Fruit fly (Drosophila melanogaster) whole organism, embryonic: ENCODE measurements around the gene Spn27A.

ENCODE experiments used
- Bgb ChIP-seq: fragments of 200-800 bp; sonication (Bioruptor generic); IDR thresholded peaks from 2 replicates; pipeline ENCODE4 v1.3.6; 2022; ENCODE audit warnings: missing biosample characterization, missing genetic modification characterization; ENCODE audit not compliant: partially characterized antibody
- CG10321 ChIP-seq: fragments of 200-800 bp; sonication (Bioruptor generic); IDR thresholded peaks from 2 replicates; pipeline ENCODE4 v1.3.6; 2022; ENCODE audit warnings: missing biosample characterization, missing genetic modification characterization
- CG13123 ChIP-seq: fragments of 200-800 bp; sonication (Bioruptor generic); optimal IDR thresholded peaks from 2 replicates; lab custom pipeline; 2016; ENCODE audit warnings: missing biosample characterization, missing genetic modification characterization
- CG13287 ChIP-seq: fragments of 200-800 bp; sonication (Bioruptor generic); IDR thresholded peaks from 2 replicates; pipeline ENCODE4 v1.3.6; 2022; ENCODE audit warnings: missing biosample characterization, missing genetic modification characterization; ENCODE audit not compliant: partially characterized antibody
- CG14710 ChIP-seq: fragments of 200-800 bp; sonication (Bioruptor generic); optimal IDR thresholded peaks from 3 replicates; lab custom pipeline; 2019; ENCODE audit warnings: missing biosample characterization, mild to moderate bottlenecking, missing genetic modification characterization, moderate library complexity
- CG14860 ChIP-seq: fragments of 200-800 bp; sonication (Bioruptor generic); IDR thresholded peaks from 3 replicates; pipeline ENCODE4 v1.3.6; 2022; ENCODE audit warnings: missing biosample characterization, missing genetic modification characterization; ENCODE audit not compliant: partially characterized antibody
- CG17385 ChIP-seq: fragments of 200-800 bp; sonication (Bioruptor generic); optimal IDR thresholded peaks from 3 replicates; lab custom pipeline; 2018; ENCODE audit warnings: missing biosample characterization, mild to moderate bottlenecking, missing genetic modification characterization
- CG33213 ChIP-seq: fragments of 200-800 bp; sonication (Bioruptor generic); optimal IDR thresholded peaks from 3 replicates; lab custom pipeline; 2016; ENCODE audit warnings: missing biosample characterization, missing genetic modification characterization
- CG34224 ChIP-seq: fragments of 200-800 bp; sonication (Bioruptor generic); IDR thresholded peaks from 3 replicates; pipeline ENCODE4 v1.3.6; 2022; ENCODE audit warnings: missing biosample characterization, missing genetic modification characterization; ENCODE audit not compliant: partially characterized antibody
- CG8290 ChIP-seq, 3 experiments: fragments of 200-800 bp; sonication (Bioruptor generic); optimal IDR thresholded peaks; 2 replicates each; lab custom pipeline; 2016 to 2019; ENCODE audit warnings: missing biosample characterization in 3 of 3, missing genetic modification characterization in 3 of 3, mild to moderate bottlenecking in 2 of 3, moderate library complexity in 1 of 3
- CG9797 ChIP-seq: fragments of 200-800 bp; sonication (Bioruptor generic); optimal IDR thresholded peaks from 3 replicates; lab custom pipeline; 2018; ENCODE audit warnings: missing biosample characterization, mild to moderate bottlenecking, missing genetic modification characterization
- D19B ChIP-seq: fragments of 200-800 bp; sonication (Bioruptor generic); optimal IDR thresholded peaks from 2 replicates; lab custom pipeline; 2017; ENCODE audit warnings: missing biosample characterization, mild to moderate bottlenecking, missing genetic modification characterization
- Deaf1 ChIP-seq: fragments of 200-800 bp; optimal IDR thresholded peaks from 3 replicates; lab custom pipeline; 2019; ENCODE audit warnings: missing biosample characterization, mild to moderate bottlenecking, missing genetic modification characterization, moderate library complexity
- Doc3 ChIP-seq: fragments of 200-800 bp; sonication (Bioruptor generic); IDR thresholded peaks from 3 replicates; pipeline ENCODE4 v1.3.6; 2022; ENCODE audit warnings: missing biosample characterization, missing genetic modification characterization; ENCODE audit not compliant: partially characterized antibody
- HLH4C ChIP-seq: fragments of 200-800 bp; sonication (Bioruptor generic); IDR thresholded peaks from 3 replicates; pipeline ENCODE4 v1.3.6; 2022; ENCODE audit warnings: missing biosample characterization, missing genetic modification characterization; ENCODE audit not compliant: partially characterized antibody
- Lpt ChIP-seq: fragments of >200 bp; optimal IDR thresholded peaks from 2 replicates; lab custom pipeline; 2018; ENCODE audit warnings: missing biosample characterization, missing genetic modification characterization
- MBD-R2 ChIP-seq: fragments of 200-800 bp; sonication (Bioruptor generic); IDR thresholded peaks from 2 replicates; pipeline ENCODE4 v1.3.6; 2022; ENCODE audit warnings: missing biosample characterization, missing genetic modification characterization
- Med ChIP-seq: fragments of 200-800 bp; sonication (Bioruptor generic); peaks from one replicate; lab custom pipeline; 2016; ENCODE audit warnings: missing biosample characterization, missing genetic modification characterization, mild to moderate bottlenecking, inconsistent platforms, moderate library complexity
- Mrtf ChIP-seq: fragments of 200-800 bp; sonication (Bioruptor generic); IDR thresholded peaks from 3 replicates; pipeline ENCODE4 v1.3.6; 2022; ENCODE audit warnings: missing biosample characterization, missing genetic modification characterization
- NFAT ChIP-seq: fragments of 200-800 bp; sonication (Bioruptor generic); IDR thresholded peaks from 2 replicates; pipeline ENCODE4 v1.3.6; 2022; ENCODE audit warnings: missing biosample characterization, missing genetic modification characterization
- PHDP ChIP-seq: fragments of 200-800 bp; sonication (Bioruptor generic); optimal IDR thresholded peaks from 3 replicates; lab custom pipeline; 2018; ENCODE audit warnings: missing biosample characterization, mild to moderate bottlenecking, missing genetic modification characterization, moderate library complexity
- Pdp1 ChIP-seq, 2 experiments: fragments of 200-800 bp; sonication (Bioruptor generic); optimal IDR thresholded peaks; 3 replicates each; lab custom pipeline; 2016; ENCODE audit warnings: missing biosample characterization in 2 of 2, missing genetic modification characterization in 2 of 2, mild to moderate bottlenecking in 1 of 2, moderate library complexity in 1 of 2
- Scr ChIP-seq: fragments of 200-800 bp; sonication (Bioruptor generic); IDR thresholded peaks from 2 replicates; pipeline ENCODE4 v1.3.6; 2022; ENCODE audit warnings: missing biosample characterization, missing genetic modification characterization; ENCODE audit not compliant: partially characterized antibody
- Sox102F ChIP-seq: fragments of 200-800 bp; sonication (Bioruptor generic); optimal IDR thresholded peaks from 2 replicates; lab custom pipeline; 2018; ENCODE audit warnings: missing biosample characterization, mild to moderate bottlenecking, missing genetic modification characterization, moderate library complexity
- ash1 ChIP-seq: fragments of 200-800 bp; sonication (Bioruptor generic); optimal IDR thresholded peaks from 2 replicates; lab custom pipeline; 2018; ENCODE audit warnings: missing biosample characterization, mild to moderate bottlenecking, missing genetic modification characterization
- bbx ChIP-seq: fragments of 200-800 bp; sonication (Bioruptor generic); IDR thresholded peaks from 2 replicates; pipeline ENCODE4 v1.3.6; 2022; ENCODE audit warnings: missing biosample characterization, missing genetic modification characterization; ENCODE audit not compliant: partially characterized antibody
- bsh ChIP-seq, 2 experiments: fragments of 200-800 bp; sonication (Bioruptor generic); optimal IDR thresholded peaks; 2 replicates each; lab custom pipeline; 2017 to 2018; ENCODE audit warnings: mild to moderate bottlenecking in 2 of 2, missing biosample characterization in 2 of 2, missing genetic modification characterization in 2 of 2, moderate library complexity in 1 of 2
- chinmo ChIP-seq: fragments of 200-800 bp; sonication (Bioruptor generic); IDR thresholded peaks from 4 replicates; pipeline ENCODE4 v1.3.6; 2022; ENCODE audit warnings: missing biosample characterization, missing genetic modification characterization; ENCODE audit not compliant: partially characterized antibody
- chm ChIP-seq: fragments of 200-800 bp; sonication (Bioruptor generic); IDR thresholded peaks from 2 replicates; pipeline ENCODE4 v1.3.6; 2022; ENCODE audit warnings: missing biosample characterization, missing genetic modification characterization
- crp ChIP-seq, 2 experiments: fragments of 200-800 bp; sonication (Bioruptor generic); optimal IDR thresholded peaks; 2 replicates in 1 of 2; 3 replicates in 1 of 2; lab custom pipeline; 2017; ENCODE audit warnings: missing biosample characterization in 2 of 2, missing genetic modification characterization in 2 of 2, mild to moderate bottlenecking in 1 of 2, moderate library complexity in 1 of 2
- hb ChIP-seq: fragments of 200-800 bp; sonication (Bioruptor generic); IDR thresholded peaks from 3 replicates; pipeline ENCODE4 v1.3.6; 2022; ENCODE audit warnings: missing biosample characterization, missing genetic modification characterization; ENCODE audit not compliant: partially characterized antibody
- inv ChIP-seq: fragments of 200-800 bp; sonication (Bioruptor generic); IDR thresholded peaks from 2 replicates; pipeline ENCODE4 v1.3.6; 2022; ENCODE audit warnings: missing biosample characterization, missing genetic modification characterization; ENCODE audit not compliant: partially characterized antibody
- jumu ChIP-seq: fragments of 200-800 bp; sonication (Bioruptor generic); optimal IDR thresholded peaks from 3 replicates; lab custom pipeline; 2016; ENCODE audit warnings: missing biosample characterization, missing genetic modification characterization
- nerfin-2 ChIP-seq: fragments of 200-800 bp; sonication (Bioruptor generic); IDR thresholded peaks from 2 replicates; pipeline ENCODE4 v1.3.6; 2022; ENCODE audit warnings: missing biosample characterization, missing genetic modification characterization; ENCODE audit not compliant: partially characterized antibody
- nmo ChIP-seq: fragments of 200-800 bp; sonication (Bioruptor generic); optimal IDR thresholded peaks from 2 replicates; lab custom pipeline; 2018; ENCODE audit warnings: missing biosample characterization, mild to moderate bottlenecking, missing genetic modification characterization, moderate library complexity
- oc ChIP-seq: fragments of 200-800 bp; sonication (Bioruptor generic); optimal IDR thresholded peaks from 2 replicates; lab custom pipeline; 2018; ENCODE audit warnings: missing biosample characterization, mild to moderate bottlenecking, missing genetic modification characterization, moderate library complexity
- pb ChIP-seq: fragments of 200-800 bp; sonication (Bioruptor generic); optimal IDR thresholded peaks from 3 replicates; lab custom pipeline; 2016; ENCODE audit warnings: missing biosample characterization, missing genetic modification characterization
- pfk ChIP-seq: fragments of 200-800 bp; sonication (Bioruptor generic); optimal IDR thresholded peaks from 2 replicates; lab custom pipeline; 2018; ENCODE audit warnings: missing biosample characterization, mild to moderate bottlenecking, missing genetic modification characterization, moderate library complexity
- row ChIP-seq: fragments of 200-800 bp; sonication (Bioruptor generic); IDR thresholded peaks from 3 replicates; pipeline ENCODE4 v1.3.6; 2022; ENCODE audit warnings: missing biosample characterization, missing genetic modification characterization
- scrt ChIP-seq: fragments of 200-800 bp; sonication (Bioruptor generic); optimal IDR thresholded peaks from 2 replicates; lab custom pipeline; 2018; ENCODE audit warnings: missing biosample characterization, mild to moderate bottlenecking, missing genetic modification characterization, moderate library complexity
- sd ChIP-seq: fragments of 200-800 bp; sonication (Bioruptor generic); optimal IDR thresholded peaks from 3 replicates; lab custom pipeline; 2018; ENCODE audit warnings: missing biosample characterization, mild to moderate bottlenecking, missing genetic modification characterization, moderate library complexity
- sna ChIP-seq: fragments of 200-800 bp; sonication (Bioruptor generic); IDR thresholded peaks from 2 replicates; pipeline ENCODE4 v1.3.6; 2022; ENCODE audit warnings: missing biosample characterization, missing genetic modification characterization; ENCODE audit not compliant: partially characterized antibody
- toy ChIP-seq: fragments of 200-800 bp; sonication (Bioruptor generic); IDR thresholded peaks from 2 replicates; pipeline ENCODE4 v1.3.6; 2022; ENCODE audit warnings: missing biosample characterization, missing genetic modification characterization
- unc-4 ChIP-seq: fragments of 200-800 bp; sonication (Bioruptor generic); IDR thresholded peaks from 2 replicates; pipeline ENCODE4 v1.3.6; 2022; ENCODE audit warnings: missing biosample characterization, missing genetic modification characterization; ENCODE audit not compliant: partially characterized antibody
- vnd ChIP-seq: fragments of 200-800 bp; sonication (Bioruptor generic); IDR thresholded peaks from 3 replicates; pipeline ENCODE4 v1.3.6; 2022; ENCODE audit warnings: missing biosample characterization, missing genetic modification characterization; ENCODE audit not compliant: partially characterized antibody
- zen2 ChIP-seq: fragments of 200-800 bp; sonication (Bioruptor generic); IDR thresholded peaks from 3 replicates; pipeline ENCODE4 v1.3.6; 2022; ENCODE audit warnings: missing biosample characterization, missing genetic modification characterization; ENCODE audit not compliant: partially characterized antibody
- zfh1 ChIP-seq: fragments of 200-800 bp; sonication (Bioruptor generic); IDR thresholded peaks from 3 replicates; pipeline ENCODE4 v1.3.6; 2022; ENCODE audit warnings: missing biosample characterization, missing genetic modification characterization

Spn27A gene

DNA sequence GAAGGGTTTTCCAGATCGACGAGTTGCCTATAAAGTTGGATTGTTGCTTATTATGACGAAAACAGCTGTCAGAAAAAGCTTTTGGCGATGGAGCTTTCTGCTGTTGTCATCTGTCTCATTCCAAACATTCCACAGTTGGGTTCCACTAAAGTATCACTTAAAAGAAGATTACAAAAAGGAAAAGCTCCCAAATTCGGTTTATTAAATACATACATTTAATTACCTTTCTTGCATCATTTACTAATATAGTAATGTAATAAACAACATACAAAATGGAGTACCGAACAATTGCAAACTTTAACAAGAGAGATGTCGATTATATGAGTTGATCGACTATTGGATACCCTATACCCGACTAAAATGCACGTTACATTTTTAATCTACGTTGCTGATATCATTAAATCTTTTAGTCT, 16.9 kb downstream of the Spn27A start, which contains the start of gene CG31633 (continued):
- TF ChIP-seq CG8290 (GFP tag; optimal IDR thresholded peaks at IDR 0.05; lab: Kevin White, UChicago) (peak; percentile 42), CG8290 (tag; optimal IDR thresholded peaks at IDR 0.05; lab: Kevin White, UChicago) (no peak), toy (GFP tag; lab: Robert Waterston, UW) (no peak), Med (GFP tag; lab: Kevin White, UChicago) (peak; percentile 55), HLH4C (GFP tag; lab: Robert Waterston, UW) (peak; percentile 94), Lpt (GFP tag; lab: Kevin White, UChicago) (no peak), row (GFP tag; lab: Robert Waterston, UW) (0 out of 3 replicates have a peak, but pooled peaks have one; percentile 15), chm (no peak), CG14710 (tag; lab: Kevin White, UChicago) (no peak), nerfin-2 (GFP tag; lab: Robert Waterston, UW) (peak; percentile 91), Sox102F (GFP tag; lab: Kevin White, UChicago) (no peak), nmo (GFP tag; lab: Kevin White, UChicago) (no peak), CG17385 (no peak), unc-4 (GFP tag; lab: Robert Waterston, UW) (peak; percentile 50), Scr (GFP tag; lab: Robert Waterston, UW) (peak; percentile 75), Deaf1 (tag; lab: Kevin White, UChicago) (no peak), bbx (GFP tag; lab: Robert Waterston, UW) (peak; percentile 70), pfk (GFP tag; lab: Kevin White, UChicago) (peak; percentile 96), Doc3 (GFP tag; lab: Robert Waterston, UW) (peak; percentile 60; the same call in 1 of the 3 replicates), Mrtf (no peak), CG14860 (GFP tag; lab: Robert Waterston, UW) (peak; percentile 85), pb (GFP tag; lab: Kevin White, UChicago) (no peak), scrt (no peak), vnd (peak; percentile 77), Bgb (peak; percentile 73), zen2 (GFP tag; lab: Robert Waterston, UW) (peak; percentile 53; the same call in 2 of the 3 replicates), NFAT (GFP tag; lab: Robert Waterston, UW) (no peak), inv (GFP tag; lab: Robert Waterston, UW) (peak; percentile 40; the same call in 1 of the 2 replicates), hb (GFP tag; lab: Robert Waterston, UW) (peak; percentile 85), jumu (no peak), CG13287 (GFP tag; lab: Robert Waterston, UW) (peak; percentile 84), Pdp1 (GFP tag; optimal IDR thresholded peaks at IDR 0.05; lab: Kevin White, UChicago) (peak in 1 of 2 experiments; percentile 48), D19B (GFP tag; lab: Kevin White, UChicago) (peak; percentile 77), chinmo (GFP tag; lab: Robert Waterston, UW) (peak; percentile 80; the same call in 1 of the 4 replicates), oc (tag; lab: Kevin White, UChicago) (no peak), CG9797 (no peak), sna (peak; percentile 78; the same call in 1 of the 2 replicates), MBD-R2 (GFP tag; lab: Robert Waterston, UW) (peak; percentile 54; the same call in 1 of the 2 replicates), PHDP (tag; lab: Kevin White, UChicago) (no peak), CG34224 (peak; percentile 91), zfh1 (GFP tag; lab: Robert Waterston, UW) (no peak), CG10321 (GFP tag; lab: Robert Waterston, UW) (no peak), CG33213 (GFP tag; lab: Kevin White, UChicago) (no peak), sd (peak; percentile 89), CG13123 (no peak), crp (GFP tag; optimal IDR thresholded peaks at IDR 0.05; lab: Kevin White, UChicago) (peak in 1 of 2 experiments; percentile 79), ash1 (GFP tag; lab: Kevin White, UChicago) (no peak), bsh (GFP tag; optimal IDR thresholded peaks at IDR 0.05; lab: Kevin White, UChicago) (no peak)
